Fruit fly (Drosophila melanogaster): ENCODE data around the gene Dlic.

- no peak for TF ChIP-seq h (optimal IDR thresholded peaks at IDR 0.05)
- no peak for TF ChIP-seq Myc (optimal IDR thresholded peaks at IDR 0.05)
- no peak for TF ChIP-seq psq (optimal IDR thresholded peaks at IDR 0.05)
- TF ChIP-seq insv (optimal IDR thresholded peaks at IDR 0.05): no peak
- no peak for TF ChIP-seq Sin3A (optimal IDR thresholded peaks at IDR 0.05)
Observed at dm6 chrX:11176073-11176472, 21.9 kb downstream of the Dlic start.

Measured in Kc167 (cell line).